Worm (Caenorhabditis elegans) whole organism, L4 larva: Measurements from ENCODE around the gene txt-19.
"Not testable (repeated sequence)": the region's sequence is repeated elsewhere in the genome, so short reads cannot be mapped to it uniquely, and the experiment has no call there.

Experiments
- aha-1 ChIP-seq: fragments of 150-350 bp; peaks from one replicate; lab custom pipeline; 2014; ENCODE audit warnings: missing biosample characterization, missing genetic modification characterization
- attf-4 ChIP-seq: sonication (generic microtip); optimal IDR thresholded peaks from 3 replicates; lab custom pipeline; 2017; ENCODE audit warnings: missing biosample characterization, missing genetic modification characterization
- ceh-20 ChIP-seq: fragments of 200-800 bp; sonication (Bioruptor generic); IDR thresholded peaks from 2 replicates; pipeline ENCODE4 v1.3.6; 2022; ENCODE audit warnings: missing genetic modification reagents, missing genetic modification characterization, missing compliant biosample characterization
- ceh-32 ChIP-seq: sonication (generic microtip); optimal IDR thresholded peaks from 2 replicates; lab custom pipeline; 2016; ENCODE audit warnings: mild to moderate bottlenecking, missing genetic modification characterization, missing compliant biosample characterization; ENCODE audit not compliant: poor library complexity
- ctbp-1 ChIP-seq: fragments of 200-800 bp; sonication (Bioruptor generic); IDR thresholded peaks from 2 replicates; pipeline ENCODE4 v1.3.6; 2022; ENCODE audit warnings: missing genetic modification reagents, missing genetic modification characterization, missing compliant biosample characterization
- daf-12 ChIP-seq: fragments of 150-350 bp; optimal IDR thresholded peaks from 2 replicates; lab custom pipeline; 2014; ENCODE audit warnings: missing biosample characterization, missing genetic modification reagents, missing genetic modification characterization
- daf-16 ChIP-seq, 3 experiments: sonication (generic microtip); optimal IDR thresholded peaks; 2 replicates each; lab custom pipeline; 2016 to 2017; ENCODE audit warnings: missing genetic modification characterization in 3 of 3, missing genetic modification reagents in 3 of 3, mild to moderate bottlenecking in 2 of 3, missing compliant biosample characterization in 2 of 3, missing biosample characterization in 1 of 3, moderate library complexity in 1 of 3
- dmd-6 ChIP-seq: fragments of 200-800 bp; sonication (Bioruptor generic); IDR thresholded peaks from 2 replicates; pipeline ENCODE4 v1.3.6; 2022; ENCODE audit warnings: missing genetic modification reagents, missing genetic modification characterization, missing compliant biosample characterization
- dmd-8 ChIP-seq: fragments of 200-800 bp; sonication (Bioruptor generic); IDR thresholded peaks from 2 replicates; pipeline ENCODE4 v1.3.6; 2022; ENCODE audit warnings: missing genetic modification characterization, missing compliant biosample characterization
- dve-1 ChIP-seq: sonication (generic microtip); optimal IDR thresholded peaks from 2 replicates; lab custom pipeline; 2017; ENCODE audit warnings: antibody characterized with exemption, mild to moderate bottlenecking, missing genetic modification characterization, missing compliant biosample characterization; ENCODE audit not compliant: insufficient read depth
- hlh-11 ChIP-seq: fragments of 200-800 bp; sonication (Bioruptor generic); optimal IDR thresholded peaks from 2 replicates; lab custom pipeline; 2018; ENCODE audit warnings: mild to moderate bottlenecking, missing genetic modification characterization, missing compliant biosample characterization
- lin-13 ChIP-seq: fragments of 150-350 bp; optimal IDR thresholded peaks from 2 replicates; lab custom pipeline; 2014; ENCODE audit warnings: missing biosample characterization, missing genetic modification reagents, missing genetic modification characterization
- mdl-1 ChIP-seq, 2 experiments: fragments of 150-350 bp in 1 of 2; sonication (generic microtip) in 1 of 2; optimal IDR thresholded peaks; 2 replicates each; lab custom pipeline; 2014 to 2017; ENCODE audit warnings: missing biosample characterization in 2 of 2, missing genetic modification characterization in 2 of 2
- mep-1 ChIP-seq: fragments of 150-350 bp; sonication (generic microtip); optimal IDR thresholded peaks from 3 replicates; lab custom pipeline; 2014; ENCODE audit warnings: missing biosample characterization, missing genetic modification characterization
- nhr-11 ChIP-seq: fragments of 150-350 bp; optimal IDR thresholded peaks from 2 replicates; lab custom pipeline; 2014; ENCODE audit warnings: missing biosample characterization, missing genetic modification characterization
- nhr-25 ChIP-seq: sonication (generic microtip); optimal IDR thresholded peaks from 2 replicates; lab custom pipeline; 2017; ENCODE audit warnings: missing genetic modification characterization, mild to moderate bottlenecking, missing compliant biosample characterization, antibody characterized with exemption, moderate library complexity, borderline replicate concordance; ENCODE audit not compliant: insufficient read depth
- nhr-28 ChIP-seq: fragments of 150-350 bp; optimal IDR thresholded peaks from 2 replicates; lab custom pipeline; 2014; ENCODE audit warnings: missing biosample characterization, missing genetic modification characterization
- nhr-41 ChIP-seq: fragments of 200-800 bp; sonication (Bioruptor generic); IDR thresholded peaks from 2 replicates; pipeline ENCODE4 v1.3.6; 2022; ENCODE audit warnings: missing genetic modification reagents, missing genetic modification characterization, missing compliant biosample characterization
- nhr-48 ChIP-seq: sonication (generic microtip); optimal IDR thresholded peaks from 2 replicates; lab custom pipeline; 2016; ENCODE audit warnings: mild to moderate bottlenecking, missing genetic modification characterization, missing compliant biosample characterization
- pha-4 ChIP-seq, 2 experiments: fragments of 150-350 bp in 1 of 2; fragments of 200-800 bp in 1 of 2; sonication (Bioruptor generic) in 1 of 2; IDR thresholded peaks in 1 of 2; optimal IDR thresholded peaks in 1 of 2; 2 replicates each; pipeline versions ENCODE4 v1.3.6 to Lab custom; 2014 to 2022; ENCODE audit warnings: missing genetic modification characterization in 2 of 2, missing genetic modification reagents in 2 of 2, missing biosample characterization in 1 of 2, missing compliant biosample characterization in 1 of 2
- php-3 ChIP-seq: fragments of 200-800 bp; sonication (Bioruptor generic); IDR thresholded peaks from 2 replicates; pipeline ENCODE4 v1.3.6; 2022; ENCODE audit warnings: missing genetic modification reagents, missing genetic modification characterization, missing compliant biosample characterization
- pqm-1 ChIP-seq: sonication (generic microtip); optimal IDR thresholded peaks from 2 replicates; lab custom pipeline; 2017; ENCODE audit warnings: missing biosample characterization, missing genetic modification characterization
- rbr-2 ChIP-seq: sonication (generic microtip); optimal IDR thresholded peaks from 2 replicates; lab custom pipeline; 2016; ENCODE audit warnings: missing genotype, missing genetic modification characterization, missing compliant biosample characterization
- set-16 ChIP-seq: fragments of 200-800 bp; sonication (Bioruptor generic); IDR thresholded peaks from 2 replicates; pipeline ENCODE4 v1.3.6; 2022; ENCODE audit warnings: missing genetic modification reagents, missing genetic modification characterization, missing compliant biosample characterization
- snpc-1.2 ChIP-seq: fragments of 200-800 bp; sonication (Bioruptor generic); IDR thresholded peaks from 2 replicates; pipeline ENCODE4 v1.3.6; 2022; ENCODE audit warnings: missing genetic modification reagents, missing genetic modification characterization, missing compliant biosample characterization
- snpc-4 ChIP-seq: fragments of 150-350 bp; optimal IDR thresholded peaks from 2 replicates; lab custom pipeline; 2014; ENCODE audit warnings: missing biosample characterization, missing genetic modification characterization
- spr-3 ChIP-seq: fragments of 200-800 bp; sonication (Bioruptor generic); optimal IDR thresholded peaks from 2 replicates; lab custom pipeline; 2018; ENCODE audit warnings: mild to moderate bottlenecking, missing genetic modification characterization, missing compliant biosample characterization
- tra-1 ChIP-seq: fragments of 200-800 bp; sonication (Bioruptor generic); IDR thresholded peaks from 2 replicates; pipeline ENCODE4 v1.3.6; 2022; ENCODE audit warnings: missing genetic modification reagents, missing genetic modification characterization, missing compliant biosample characterization
- unc-130 ChIP-seq: sonication (generic microtip); optimal IDR thresholded peaks from 2 replicates; lab custom pipeline; 2016; ENCODE audit warnings: missing genetic modification reagents, missing genetic modification characterization, missing compliant biosample characterization
- unc-62 ChIP-seq, 3 experiments: fragments of 150-350 bp in 1 of 3; sonication (generic microtip); optimal IDR thresholded peaks in 2 of 3; peaks in 1 of 3; 1 replicate in 1 of 3; 2 replicates in 2 of 3; lab custom pipeline; 2014 to 2017; ENCODE audit warnings: missing biosample characterization in 3 of 3, missing genetic modification characterization in 3 of 3, missing genetic modification reagents in 3 of 3, missing genotype in 1 of 3
- zag-1 ChIP-seq: fragments of 150-350 bp; optimal IDR thresholded peaks from 2 replicates; lab custom pipeline; 2014; ENCODE audit warnings: missing biosample characterization, missing genetic modification characterization
- zip-2 ChIP-seq: fragments of 150-350 bp; optimal IDR thresholded peaks from 2 replicates; lab custom pipeline; 2014; ENCODE audit warnings: missing biosample characterization, missing genetic modification characterization
- ztf-11 ChIP-seq: fragments of 150-350 bp; optimal IDR thresholded peaks from 2 replicates; lab custom pipeline; 2014; ENCODE audit warnings: missing biosample characterization, missing genetic modification characterization

Gene txt-19

DNA sequence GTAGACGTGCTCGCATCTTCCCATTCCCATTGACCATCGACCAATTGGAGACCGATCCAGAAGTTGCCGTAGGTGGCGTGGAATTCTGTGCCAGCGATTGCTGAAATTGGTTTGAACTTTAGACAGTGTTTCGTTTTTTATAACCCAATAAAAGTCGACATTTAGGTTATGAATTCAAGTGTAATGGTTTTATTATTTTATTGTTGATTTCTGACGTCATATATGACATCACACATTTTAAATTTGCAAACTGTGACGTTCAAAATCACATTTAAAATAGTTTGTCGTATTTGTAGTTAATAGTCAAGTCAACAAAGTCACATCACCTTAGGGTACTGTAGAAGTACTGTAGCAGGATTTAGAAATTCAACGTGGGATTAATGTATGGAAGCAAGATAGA, 24.6 kb downstream of the txt-19 start:
- TF ChIP-seq dmd-6 (GFP tag; lab: Robert Waterston, UW) (peak; percentile 21; the same call in 1 of the 2 replicates), php-3 (GFP tag; lab: Robert Waterston, UW) (peak; percentile 70), tra-1 (no peak), nhr-28 (peak; percentile 8)

- TF ChIP-seq ctbp-1 (GFP tag; lab: Robert Waterston, UW) (no peak), dve-1 (tag; lab: Kevin White, UChicago) (peak; percentile 5), nhr-11 (no peak), daf-16 (GFP tag; optimal IDR thresholded peaks at IDR 0.05; lab: Kevin White, UChicago) (no peak), daf-16 (tag; optimal IDR thresholded peaks at IDR 0.05; lab: Kevin White, UChicago) (peak; percentile 46), ceh-20 (GFP tag; lab: Robert Waterston, UW) (no peak), zag-1 (tag; lab: Kevin White, UChicago) (no peak), aha-1 (tag; lab: Kevin White, UChicago) (peak; percentile 58), set-16 (GFP tag; lab: Robert Waterston, UW) (no peak)
- TF ChIP-seq, all 104 proteins: peak for 3
Observed at ce11 chrIV:12871445-12871947, 25.8 kb downstream of the txt-19 start, which contains the start of gene clec-187. clec-187 (minus strand) TSS chrIV:12871495.

DNA sequence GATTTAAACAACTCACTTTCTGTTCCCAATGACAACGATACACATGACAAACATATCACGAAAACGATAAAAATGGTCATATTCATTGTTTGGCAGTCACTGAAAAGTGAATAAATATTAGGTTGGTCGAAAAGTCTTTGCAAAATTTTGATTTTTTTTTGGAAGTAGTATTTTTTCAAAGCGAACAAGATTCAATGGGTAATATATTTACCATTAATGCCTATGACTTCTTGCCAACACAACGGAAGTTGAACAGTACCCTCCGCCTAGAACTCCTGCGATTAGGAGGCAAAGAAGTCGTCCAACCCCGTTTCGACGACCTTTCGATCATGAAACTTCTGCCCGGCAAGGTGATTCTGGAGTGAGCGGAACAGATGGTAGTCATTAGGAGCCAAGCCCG, 29.6 kb downstream of the txt-19 start, which contains the start of gene ZK896.1:
ZK896.1 (minus strand) TSS at position 101 of the 400 bp plus-strand sequence.
- not testable (repeated sequence) for TF ChIP-seq ceh-32; pqm-1 (tag; lab: Kevin White, UChicago); dmd-8 (GFP tag; lab: Robert Waterston, UW)

- peak; percentile 12 for TF ChIP-seq aha-1 (tag; lab: Kevin White, UChicago)
- TF ChIP-seq daf-16 (GFP tag; optimal IDR thresholded peaks at IDR 0.05; lab: Kevin White, UChicago) = no peak
- TF ChIP-seq daf-16 (tag; optimal IDR thresholded peaks at IDR 0.05; lab: Kevin White, UChicago) = peak; percentile 46
- TF ChIP-seq nhr-28 = peak; percentile 24
- TF ChIP-seq dmd-6 (GFP tag; lab: Robert Waterston, UW) = peak; percentile 32; the same call in 1 of the 2 replicates
- TF ChIP-seq pqm-1 (tag; lab: Kevin White, UChicago) = peak; percentile 64
- TF ChIP-seq unc-130 (GFP tag; lab: Kevin White, UChicago) = no peak
- no peak for TF ChIP-seq set-16 (GFP tag; lab: Robert Waterston, UW)
Observed at ce11 chrIV:12876558-12876957, 30.9 kb downstream of the txt-19 start.

- TF ChIP-seq unc-62 (GFP tag; optimal IDR thresholded peaks at IDR 0.05 in 1 of 2; lab: Kevin White, UChicago) (peak in 1 of 2 experiments; percentile 9), unc-62 (tag; optimal IDR thresholded peaks at IDR 0.05; lab: Kevin White, UChicago) (no peak), dmd-8 (GFP tag; lab: Robert Waterston, UW) (no peak), snpc-1.2 (GFP tag; lab: Robert Waterston, UW) (no peak), attf-4 (tag; lab: Kevin White, UChicago) (no peak), nhr-48 (tag; lab: Kevin White, UChicago) (peak; percentile 74), mdl-1 (tag; optimal IDR thresholded peaks at IDR 0.05; lab: Kevin White, UChicago) (no peak), ztf-11 (tag; lab: Kevin White, UChicago) (no peak), pqm-1 (tag; lab: Kevin White, UChicago) (peak; percentile 45), hlh-11 (tag; lab: Kevin White, UChicago) (peak; percentile 23), pha-4 (GFP tag; IDR thresholded peaks at IDR 0.05; lab: Robert Waterston, UW) (no peak), pha-4 (tag; optimal IDR thresholded peaks at IDR 0.05; lab: Kevin White, UChicago) (peak; percentile 6), dve-1 (tag; lab: Kevin White, UChicago) (peak; percentile 53), nhr-41 (GFP tag; lab: Robert Waterston, UW) (no peak), daf-12 (no peak), snpc-4 (tag; lab: Kevin White, UChicago) (no peak), lin-13 (GFP tag; lab: Kevin White, UChicago) (no peak), nhr-25 (tag; lab: Kevin White, UChicago) (no peak), daf-16 (GFP tag; optimal IDR thresholded peaks at IDR 0.05; lab: Kevin White, UChicago) (no peak), daf-16 (tag; optimal IDR thresholded peaks at IDR 0.05; lab: Kevin White, UChicago) (peak; percentile 65), zip-2 (tag; lab: Kevin White, UChicago) (no peak), rbr-2 (tag; lab: Kevin White, UChicago) (no peak), mep-1 (no peak), aha-1 (tag; lab: Kevin White, UChicago) (peak; percentile 44), dmd-6 (GFP tag; lab: Robert Waterston, UW) (peak; percentile 90), spr-3 (GFP tag; lab: Kevin White, UChicago) (no peak), nhr-28 (peak; percentile 13)
Observed at ce11 chrIV:12879557-12879956, 33.9 kb downstream of the txt-19 start, which contains the start of gene ZK896.5. ZK896.5 (minus strand) TSS chrIV:12879645.
